Fruit fly (Drosophila melanogaster): ENCODE results near the gene nudC.

- TF ChIP-seq CG3919 (GFP tag; optimal IDR thresholded peaks at IDR 0.05) (no peak), Eip93F (GFP tag; optimal IDR thresholded peaks at IDR 0.05) (no peak), CG15336 (GFP tag; IDR thresholded peaks at IDR 0.05) (no peak), Eip78C (GFP tag) (no peak)
Observed at dm6 chr3L:16845607-16846277, 40.9 kb downstream of the nudC start, which contains the start of gene CG32161.

Data from whole organism, prepupa.